Worm (Caenorhabditis elegans) whole organism, L2 larva: Measurements from ENCODE around the gene ZK930.2.

ENCODE experiments used
- alr-1 ChIP-seq: fragments of 150-350 bp; optimal IDR thresholded peaks from 2 replicates; lab custom pipeline; 2014; ENCODE audit warnings: missing biosample characterization, missing genetic modification characterization
- ama-1 ChIP-seq: fragments of 150-350 bp; optimal IDR thresholded peaks from 2 replicates; lab custom pipeline; 2018; ENCODE audit warnings: inconsistent platforms
- egl-27 ChIP-seq: sonication (generic microtip); optimal IDR thresholded peaks from 3 replicates; lab custom pipeline; 2017; ENCODE audit warnings: missing biosample characterization, missing genetic modification reagents, missing genetic modification characterization
- mbf-1 ChIP-seq: sonication (generic microtip); optimal IDR thresholded peaks from 2 replicates; lab custom pipeline; 2017; ENCODE audit warnings: missing biosample characterization, missing genetic modification characterization
- nhr-10 ChIP-seq: sonication (generic microtip); optimal IDR thresholded peaks from 2 replicates; lab custom pipeline; 2017; ENCODE audit warnings: missing biosample characterization, missing genetic modification characterization
- nhr-129 ChIP-seq: fragments of 150-350 bp; optimal IDR thresholded peaks from 2 replicates; lab custom pipeline; 2014; ENCODE audit warnings: missing biosample characterization, missing genetic modification characterization
- skn-1 ChIP-seq: sonication (generic microtip); optimal IDR thresholded peaks from 2 replicates; lab custom pipeline; 2017; ENCODE audit warnings: missing biosample characterization, missing genetic modification characterization
- unc-39 ChIP-seq: fragments of 150-350 bp; optimal IDR thresholded peaks from 2 replicates; lab custom pipeline; 2014; ENCODE audit warnings: missing biosample characterization, missing genetic modification characterization
- unc-62 ChIP-seq: fragments of 150-350 bp; optimal IDR thresholded peaks from 2 replicates; lab custom pipeline; 2014; ENCODE audit warnings: missing biosample characterization, missing genetic modification reagents, missing genetic modification characterization

- no peak for TF ChIP-seq skn-1 (tag; lab: Kevin White, UChicago)
- no peak for TF ChIP-seq nhr-10
- no peak for TF ChIP-seq nhr-129 (tag; lab: Kevin White, UChicago)
- no peak for TF ChIP-seq unc-39 (tag; lab: Kevin White, UChicago)
- no peak for TF ChIP-seq egl-27
- TF ChIP-seq alr-1 (tag; lab: Kevin White, UChicago) = no peak
- TF ChIP-seq unc-62 (GFP tag; lab: Kevin White, UChicago) = no peak
- TF ChIP-seq ama-1 (lab: Kevin White, UChicago) = no peak
- no peak for TF ChIP-seq mbf-1 (tag; lab: Kevin White, UChicago)
Measured at ce11 chrII:11883648-11884047, 9.6 kb downstream of the ZK930.2 start, which contains the start of gene ZK930.6.
